Fruit fly (Drosophila melanogaster) S2 (cell line): ENCODE measurements around the gene CG9917.

Source experiments
- CG8478 ChIP-seq: fragments of >200 bp; optimal IDR thresholded peaks from 2 replicates; lab custom pipeline; 2018
- CTCF ChIP-seq, 2 experiments: fragments of >200 bp; optimal IDR thresholded peaks; 2 replicates each; lab custom pipeline; 2018

DNA sequence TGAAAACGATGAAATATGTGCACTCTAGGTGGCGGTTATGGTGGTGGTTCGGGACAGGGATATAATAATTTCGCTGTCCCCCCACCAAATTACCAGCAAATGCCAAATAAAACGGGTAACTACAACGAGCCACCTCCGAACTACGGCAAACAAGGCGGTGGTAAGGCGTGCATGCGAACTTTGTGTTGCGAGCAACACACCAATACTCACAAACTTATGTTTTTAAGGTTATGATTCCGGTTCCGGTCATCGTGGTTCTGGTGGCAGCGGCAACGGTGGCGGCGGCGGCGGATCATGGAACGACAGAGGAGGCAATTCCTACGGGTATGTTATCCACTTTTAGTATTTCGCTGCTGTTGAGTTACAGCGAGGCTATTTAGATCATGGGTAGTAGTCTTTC, 34.0 kb downstream of the CG9917 start:
- TF ChIP-seq CTCF (optimal IDR thresholded peaks at IDR 0.05; lab: Kevin White, UChicago) (no peak), CG8478 (lab: Kevin White, UChicago) (no peak)
